Worm (Caenorhabditis elegans) whole organism, L2 larva: ENCODE data around the gene moc-2.

Experiments
- C34F6.9 ChIP-seq: fragments of 150-350 bp; optimal IDR thresholded peaks from 2 replicates; lab custom pipeline; 2014; ENCODE audit warnings: missing biosample characterization, missing genetic modification characterization
- F13H6.1 ChIP-seq: sonication (generic microtip); optimal IDR thresholded peaks from 2 replicates; lab custom pipeline; 2016; ENCODE audit warnings: missing genetic modification characterization, missing compliant biosample characterization
- R02D3.7 ChIP-seq: fragments of 150-350 bp; optimal IDR thresholded peaks from 2 replicates; lab custom pipeline; 2014; ENCODE audit warnings: missing biosample characterization, missing genetic modification characterization
- Y55F3AM.14 ChIP-seq: fragments of 200-800 bp; sonication (Bioruptor generic); optimal IDR thresholded peaks from 2 replicates; lab custom pipeline; 2018; ENCODE audit warnings: mild to moderate bottlenecking, missing genetic modification characterization, missing compliant biosample characterization
- ZK546.5 ChIP-seq: sonication (generic microtip); optimal IDR thresholded peaks from 2 replicates; lab custom pipeline; 2017; ENCODE audit warnings: missing biosample characterization, missing genetic modification characterization
- alr-1 ChIP-seq: fragments of 150-350 bp; optimal IDR thresholded peaks from 2 replicates; lab custom pipeline; 2014; ENCODE audit warnings: missing biosample characterization, missing genetic modification characterization
- aly-2 ChIP-seq: fragments of 150-350 bp; optimal IDR thresholded peaks from 2 replicates; lab custom pipeline; 2014; ENCODE audit warnings: missing biosample characterization, missing genetic modification characterization
- ama-1 ChIP-seq: fragments of 150-350 bp; optimal IDR thresholded peaks from 2 replicates; lab custom pipeline; 2018; ENCODE audit warnings: inconsistent platforms
- blmp-1 ChIP-seq: sonication (generic microtip); optimal IDR thresholded peaks from 2 replicates; lab custom pipeline; 2017; ENCODE audit warnings: missing genetic modification characterization, mild to moderate bottlenecking, missing compliant biosample characterization, antibody characterized with exemption, moderate library complexity; ENCODE audit not compliant: insufficient read depth
- ceh-16 ChIP-seq: fragments of 150-350 bp; optimal IDR thresholded peaks from 2 replicates; lab custom pipeline; 2014; ENCODE audit warnings: missing biosample characterization, missing genetic modification characterization
- ceh-82 ChIP-seq: fragments of 150-350 bp; optimal IDR thresholded peaks from 2 replicates; lab custom pipeline; 2014; ENCODE audit warnings: missing biosample characterization, missing genetic modification characterization
- crh-2 ChIP-seq: sonication (generic microtip); optimal IDR thresholded peaks from 2 replicates; lab custom pipeline; 2017; ENCODE audit warnings: missing biosample characterization, missing genetic modification characterization
- egl-27 ChIP-seq: sonication (generic microtip); optimal IDR thresholded peaks from 3 replicates; lab custom pipeline; 2017; ENCODE audit warnings: missing biosample characterization, missing genetic modification reagents, missing genetic modification characterization
- elt-1 ChIP-seq: fragments of 150-350 bp; optimal IDR thresholded peaks from 2 replicates; lab custom pipeline; 2014; ENCODE audit warnings: missing biosample characterization, missing genetic modification characterization
- elt-3 ChIP-seq: sonication (generic microtip); optimal IDR thresholded peaks from 2 replicates; lab custom pipeline; 2017; ENCODE audit warnings: missing biosample characterization, missing genetic modification characterization
- fos-1 ChIP-seq: fragments of 150-350 bp; optimal IDR thresholded peaks from 2 replicates; lab custom pipeline; 2014; ENCODE audit warnings: missing biosample characterization, missing genetic modification characterization
- lin-11 ChIP-seq: fragments of 150-350 bp; sonication (generic microtip); optimal IDR thresholded peaks from 2 replicates; lab custom pipeline; 2014; ENCODE audit warnings: missing biosample characterization, missing genetic modification characterization, inconsistent platforms, mixed read lengths
- lin-13 ChIP-seq: fragments of 150-350 bp; optimal IDR thresholded peaks from 2 replicates; lab custom pipeline; 2014; ENCODE audit warnings: missing biosample characterization, missing genetic modification reagents, missing genetic modification characterization
- lin-39 ChIP-seq: fragments of 150-350 bp; optimal IDR thresholded peaks from 2 replicates; lab custom pipeline; 2014; ENCODE audit warnings: missing biosample characterization, missing genetic modification reagents, missing genetic modification characterization
- lsy-2 ChIP-seq, 2 experiments: fragments of 150-350 bp in 1 of 2; sonication (generic microtip) in 1 of 2; optimal IDR thresholded peaks; 2 replicates each; lab custom pipeline; 2014 to 2017; ENCODE audit warnings: missing biosample characterization in 2 of 2, missing genetic modification characterization in 2 of 2
- mab-5 ChIP-seq: fragments of 150-350 bp; optimal IDR thresholded peaks from 2 replicates; lab custom pipeline; 2014; ENCODE audit warnings: missing biosample characterization, missing genetic modification characterization
- mbf-1 ChIP-seq: sonication (generic microtip); optimal IDR thresholded peaks from 2 replicates; lab custom pipeline; 2017; ENCODE audit warnings: missing biosample characterization, missing genetic modification characterization
- nhr-10 ChIP-seq: sonication (generic microtip); optimal IDR thresholded peaks from 2 replicates; lab custom pipeline; 2017; ENCODE audit warnings: missing biosample characterization, missing genetic modification characterization
- nhr-12 ChIP-seq: fragments of 150-350 bp; optimal IDR thresholded peaks from 2 replicates; lab custom pipeline; 2014; ENCODE audit warnings: missing biosample characterization, missing genetic modification characterization
- nhr-129 ChIP-seq: fragments of 150-350 bp; optimal IDR thresholded peaks from 2 replicates; lab custom pipeline; 2014; ENCODE audit warnings: missing biosample characterization, missing genetic modification characterization
- nhr-21 ChIP-seq: fragments of 150-350 bp; optimal IDR thresholded peaks from 2 replicates; lab custom pipeline; 2014; ENCODE audit warnings: missing biosample characterization, missing genetic modification characterization
- nhr-23 ChIP-seq: fragments of 150-350 bp; optimal IDR thresholded peaks from 2 replicates; lab custom pipeline; 2014; ENCODE audit warnings: missing biosample characterization, missing genetic modification reagents, missing genetic modification characterization
- nhr-237 ChIP-seq: fragments of 150-350 bp; optimal IDR thresholded peaks from 2 replicates; lab custom pipeline; 2014; ENCODE audit warnings: missing biosample characterization, missing genetic modification characterization
- nhr-77 ChIP-seq: fragments of 150-350 bp; optimal IDR thresholded peaks from 2 replicates; lab custom pipeline; 2014; ENCODE audit warnings: missing biosample characterization, missing genetic modification characterization
- peb-1 ChIP-seq: fragments of 150-350 bp; optimal IDR thresholded peaks from 2 replicates; lab custom pipeline; 2014; ENCODE audit warnings: missing biosample characterization, missing genetic modification characterization
- skn-1 ChIP-seq: sonication (generic microtip); optimal IDR thresholded peaks from 2 replicates; lab custom pipeline; 2017; ENCODE audit warnings: missing biosample characterization, missing genetic modification characterization
- sma-3 ChIP-seq: sonication (generic microtip); optimal IDR thresholded peaks from 2 replicates; lab custom pipeline; 2016; ENCODE audit warnings: missing genetic modification reagents, missing genetic modification characterization, missing compliant biosample characterization
- sma-9 ChIP-seq, 2 experiments: fragments of 150-350 bp in 1 of 2; sonication (generic microtip) in 1 of 2; optimal IDR thresholded peaks; 2 replicates each; lab custom pipeline; 2014 to 2016; ENCODE audit warnings: missing genetic modification characterization in 2 of 2, mild to moderate bottlenecking in 1 of 2, missing biosample characterization in 1 of 2, missing compliant biosample characterization in 1 of 2, missing genetic modification reagents in 1 of 2, moderate library complexity in 1 of 2
- snpc-4 ChIP-seq: fragments of 150-350 bp; optimal IDR thresholded peaks from 2 replicates; lab custom pipeline; 2014; ENCODE audit warnings: missing biosample characterization, missing genetic modification characterization
- unc-39 ChIP-seq: fragments of 150-350 bp; optimal IDR thresholded peaks from 2 replicates; lab custom pipeline; 2014; ENCODE audit warnings: missing biosample characterization, missing genetic modification characterization
- unc-55 ChIP-seq: fragments of 150-350 bp; sonication (generic microtip); optimal IDR thresholded peaks from 3 replicates; lab custom pipeline; 2014; ENCODE audit warnings: missing biosample characterization, missing genetic modification reagents, missing genetic modification characterization
- unc-62 ChIP-seq: fragments of 150-350 bp; optimal IDR thresholded peaks from 2 replicates; lab custom pipeline; 2014; ENCODE audit warnings: missing biosample characterization, missing genetic modification reagents, missing genetic modification characterization
- zag-1 ChIP-seq: fragments of 150-350 bp; optimal IDR thresholded peaks from 2 replicates; lab custom pipeline; 2014; ENCODE audit warnings: missing biosample characterization, missing genetic modification characterization
- ztf-1 ChIP-seq: fragments of 200-800 bp; sonication (Bioruptor generic); conservative IDR thresholded peaks from 2 replicates; pipeline ENCODE4 v1.3.6; 2022; ENCODE audit warnings: missing genetic modification characterization, missing compliant biosample characterization

moc-2 gene

ce11 chrV:6464238-6464637, 39.7 kb downstream of the moc-2 start:
- no peak for TF ChIP-seq lin-39 (tag; lab: Kevin White, UChicago)
- TF ChIP-seq elt-1 (tag; lab: Kevin White, UChicago) = no peak
- TF ChIP-seq sma-9 (GFP tag; optimal IDR thresholded peaks at IDR 0.05; lab: Kevin White, UChicago) = no peak
- TF ChIP-seq sma-9 (tag; optimal IDR thresholded peaks at IDR 0.05; lab: Kevin White, UChicago) = no peak
- TF ChIP-seq ama-1 = no peak

ce11 chrV:6462606-6463005, 41.4 kb downstream of the moc-2 start:
- TF ChIP-seq C34F6.9 (tag; lab: Kevin White, UChicago) = no peak
- no peak for TF ChIP-seq nhr-23 (tag; lab: Kevin White, UChicago)
- TF ChIP-seq nhr-21 (tag; lab: Kevin White, UChicago) = no peak
- TF ChIP-seq nhr-77 (tag; lab: Kevin White, UChicago) = no peak
- no peak for TF ChIP-seq snpc-4
- TF ChIP-seq sma-9 (GFP tag; optimal IDR thresholded peaks at IDR 0.05; lab: Kevin White, UChicago) = peak; percentile 36
- no peak for TF ChIP-seq sma-9 (tag; optimal IDR thresholded peaks at IDR 0.05; lab: Kevin White, UChicago)
- TF ChIP-seq Y55F3AM.14 (GFP tag; lab: Kevin White, UChicago) = no peak
- TF ChIP-seq alr-1 (tag; lab: Kevin White, UChicago) = no peak
- no peak for TF ChIP-seq nhr-10
- TF ChIP-seq sma-3 (GFP tag; lab: Kevin White, UChicago) = no peak
- peak; percentile 23 for TF ChIP-seq fos-1
- TF ChIP-seq unc-55 = no peak
- TF ChIP-seq blmp-1 (tag; lab: Kevin White, UChicago) = no peak
- TF ChIP-seq zag-1 (tag; lab: Kevin White, UChicago) = no peak
- no peak for TF ChIP-seq nhr-237 (tag; lab: Kevin White, UChicago)
- TF ChIP-seq peb-1 (tag; lab: Kevin White, UChicago) = no peak
- TF ChIP-seq nhr-129 (tag; lab: Kevin White, UChicago) = peak; percentile 15
- TF ChIP-seq ZK546.5 (tag; lab: Kevin White, UChicago) = no peak
- peak; percentile 61 for TF ChIP-seq crh-2 (tag; lab: Kevin White, UChicago)
- no peak for TF ChIP-seq unc-39 (tag; lab: Kevin White, UChicago)
- no peak for TF ChIP-seq mab-5
- no peak for TF ChIP-seq mbf-1 (tag; lab: Kevin White, UChicago)

- TF ChIP-seq F13H6.1 (tag; lab: Kevin White, UChicago) (no peak), nhr-77 (tag; lab: Kevin White, UChicago) (no peak), alr-1 (tag; lab: Kevin White, UChicago) (no peak), lin-13 (GFP tag; lab: Kevin White, UChicago) (no peak), elt-3 (no peak), unc-62 (GFP tag; lab: Kevin White, UChicago) (no peak), sma-3 (GFP tag; lab: Kevin White, UChicago) (no peak), aly-2 (tag; lab: Kevin White, UChicago) (no peak), blmp-1 (tag; lab: Kevin White, UChicago) (no peak), nhr-23 (tag; lab: Kevin White, UChicago) (no peak), lin-11 (tag; lab: Kevin White, UChicago) (no peak), nhr-12 (tag; lab: Kevin White, UChicago) (no peak), nhr-21 (tag; lab: Kevin White, UChicago) (no peak), R02D3.7 (tag; lab: Kevin White, UChicago) (no peak), egl-27 (tag; lab: Kevin White, UChicago) (no peak), snpc-4 (no peak), peb-1 (tag; lab: Kevin White, UChicago) (no peak), ceh-82 (no peak), Y55F3AM.14 (GFP tag; lab: Kevin White, UChicago) (no peak), nhr-10 (no peak)
Measured at ce11 chrV:6461250-6461649, 42.7 kb downstream of the moc-2 start.

ce11 chrV:6458302-6458998, 45.5 kb downstream of the moc-2 start:
- TF ChIP-seq lin-39 (tag; lab: Kevin White, UChicago) (no peak), F13H6.1 (tag; lab: Kevin White, UChicago) (no peak), R02D3.7 (tag; lab: Kevin White, UChicago) (no peak), sma-9 (GFP tag; optimal IDR thresholded peaks at IDR 0.05; lab: Kevin White, UChicago) (no peak), sma-9 (tag; optimal IDR thresholded peaks at IDR 0.05; lab: Kevin White, UChicago) (no peak), egl-27 (tag; lab: Kevin White, UChicago) (no peak), ceh-16 (tag; lab: Kevin White, UChicago) (peak; percentile 33), skn-1 (tag; lab: Kevin White, UChicago) (no peak), lsy-2 (tag; optimal IDR thresholded peaks at IDR 0.05; lab: Kevin White, UChicago) (no peak), ztf-1 (GFP tag; lab: Robert Waterston, UW) (no peak)
